Fruit fly (Drosophila melanogaster) whole organism, embryonic: ENCODE measurements around the gene CG3149.

Experiments
- Antp ChIP-seq: fragments of 200-800 bp; sonication (Bioruptor generic); optimal IDR thresholded peaks from 3 replicates; lab custom pipeline; 2016; ENCODE audit warnings: missing biosample characterization, missing genetic modification characterization
- B-H2 ChIP-seq: fragments of 200-800 bp; sonication (Bioruptor generic); optimal IDR thresholded peaks from 2 replicates; lab custom pipeline; 2018; ENCODE audit warnings: missing biosample characterization, mild to moderate bottlenecking, missing genetic modification characterization
- CG10267 ChIP-seq: fragments of 200-800 bp; sonication (Bioruptor generic); optimal IDR thresholded peaks from 2 replicates; lab custom pipeline; 2018; ENCODE audit warnings: missing biosample characterization, mild to moderate bottlenecking, missing genetic modification characterization, moderate library complexity
- CG10431 ChIP-seq: fragments of 200-800 bp; sonication (Bioruptor generic); optimal IDR thresholded peaks from 3 replicates; lab custom pipeline; 2018; ENCODE audit warnings: missing biosample characterization, mild to moderate bottlenecking, missing genetic modification characterization
- CG10959 ChIP-seq: fragments of 200-800 bp; sonication (Bioruptor generic); IDR thresholded peaks from 2 replicates; pipeline ENCODE4 v1.3.6; 2022; ENCODE audit warnings: missing biosample characterization, missing genetic modification characterization
- CG11695 ChIP-seq: fragments of 200-800 bp; sonication (Bioruptor generic); IDR thresholded peaks from 3 replicates; pipeline ENCODE4 v1.3.6; 2022; ENCODE audit warnings: missing biosample characterization, missing genetic modification characterization
- CG12155 ChIP-seq: fragments of 200-800 bp; sonication (Bioruptor generic); optimal IDR thresholded peaks from 3 replicates; lab custom pipeline; 2016; ENCODE audit warnings: missing biosample characterization, missing genetic modification characterization
- CG12942 ChIP-seq: fragments of 200-800 bp; sonication (Bioruptor generic); optimal IDR thresholded peaks from 3 replicates; lab custom pipeline; 2016; ENCODE audit warnings: missing biosample characterization, missing genetic modification characterization
- CG13123 ChIP-seq: fragments of 200-800 bp; sonication (Bioruptor generic); optimal IDR thresholded peaks from 2 replicates; lab custom pipeline; 2016; ENCODE audit warnings: missing biosample characterization, missing genetic modification characterization
- CG13624 ChIP-seq: fragments of 200-800 bp; sonication (Bioruptor generic); optimal IDR thresholded peaks from 2 replicates; lab custom pipeline; 2016; ENCODE audit warnings: missing biosample characterization, missing genetic modification characterization
- CG15011 ChIP-seq: fragments of 200-800 bp; sonication (Bioruptor generic); optimal IDR thresholded peaks from 3 replicates; lab custom pipeline; 2018; ENCODE audit warnings: missing biosample characterization, mild to moderate bottlenecking, missing genetic modification characterization
- CG17186 ChIP-seq: fragments of 200-800 bp; sonication (Bioruptor generic); optimal IDR thresholded peaks from 3 replicates; lab custom pipeline; 2017; ENCODE audit warnings: missing biosample characterization, missing genetic modification reagents, missing genetic modification characterization
- CG17385 ChIP-seq: fragments of 200-800 bp; sonication (Bioruptor generic); optimal IDR thresholded peaks from 3 replicates; lab custom pipeline; 2018; ENCODE audit warnings: missing biosample characterization, mild to moderate bottlenecking, missing genetic modification characterization
- CG18599 ChIP-seq: fragments of 200-800 bp; sonication (Bioruptor generic); optimal IDR thresholded peaks from 3 replicates; lab custom pipeline; 2017; ENCODE audit warnings: missing biosample characterization, missing genetic modification characterization, mild to moderate bottlenecking, moderate library complexity, missing genetic modification reagents
- CG2120 ChIP-seq: fragments of 200-800 bp; sonication (Bioruptor generic); optimal IDR thresholded peaks from 3 replicates; lab custom pipeline; 2016; ENCODE audit warnings: missing biosample characterization, missing genetic modification characterization
- CG30020 ChIP-seq: fragments of 200-800 bp; optimal IDR thresholded peaks from 2 replicates; lab custom pipeline; 2019; ENCODE audit warnings: missing biosample characterization, mild to moderate bottlenecking, missing genetic modification characterization, moderate library complexity
- CG3163 ChIP-seq: fragments of 200-800 bp; sonication (Bioruptor generic); optimal IDR thresholded peaks from 3 replicates; lab custom pipeline; 2016; ENCODE audit warnings: missing biosample characterization, missing genetic modification characterization
- CG3995 ChIP-seq: fragments of 200-800 bp; sonication (Bioruptor generic); optimal IDR thresholded peaks from 3 replicates; lab custom pipeline; 2016; ENCODE audit warnings: missing biosample characterization, missing genetic modification characterization
- CG4282 ChIP-seq: fragments of 200-800 bp; sonication (Bioruptor generic); optimal IDR thresholded peaks from 2 replicates; lab custom pipeline; 2016; ENCODE audit warnings: missing biosample characterization, missing genetic modification characterization
- CG8478 ChIP-seq: fragments of >200 bp; optimal IDR thresholded peaks from 2 replicates; lab custom pipeline; 2018
- CG8765 ChIP-seq: fragments of 200-800 bp; sonication (Bioruptor generic); IDR thresholded peaks from 2 replicates; pipeline ENCODE4 v1.3.6; 2022; ENCODE audit warnings: missing biosample characterization, missing genetic modification characterization
- Dp ChIP-seq: fragments of 200-800 bp; sonication (Bioruptor generic); optimal IDR thresholded peaks from 2 replicates; lab custom pipeline; 2018; ENCODE audit warnings: missing biosample characterization, mild to moderate bottlenecking, missing genetic modification characterization, moderate library complexity
- E2f2 ChIP-seq: fragments of 200-800 bp; sonication (Bioruptor generic); IDR thresholded peaks from 2 replicates; pipeline ENCODE4 v1.3.6; 2022; ENCODE audit warnings: missing biosample characterization, missing genetic modification characterization
- Gsc ChIP-seq: fragments of 200-800 bp; sonication (Bioruptor generic); IDR thresholded peaks from 2 replicates; pipeline ENCODE4 v1.3.6; 2022; ENCODE audit warnings: missing biosample characterization, missing genetic modification characterization
- Hmr ChIP-seq: fragments of 200-800 bp; sonication (Bioruptor generic); optimal IDR thresholded peaks from 3 replicates; lab custom pipeline; 2017; ENCODE audit warnings: mild to moderate bottlenecking, missing biosample characterization, missing genetic modification reagents, missing genetic modification characterization
- Kr ChIP-seq: fragments of 200-800 bp; sonication (Bioruptor generic); optimal IDR thresholded peaks from 2 replicates; lab custom pipeline; 2017; ENCODE audit warnings: missing biosample characterization, mild to moderate bottlenecking, missing genetic modification characterization
- Mad ChIP-seq: fragments of 200-800 bp; sonication (Bioruptor generic); optimal IDR thresholded peaks from 2 replicates; lab custom pipeline; 2016; ENCODE audit warnings: missing biosample characterization, missing genetic modification characterization
- NC2β ChIP-seq: fragments of 200-800 bp; sonication (Bioruptor generic); optimal IDR thresholded peaks from 2 replicates; lab custom pipeline; 2016; ENCODE audit warnings: missing biosample characterization, missing genetic modification characterization
- Rx ChIP-seq: fragments of 200-800 bp; sonication (Bioruptor generic); IDR thresholded peaks from 2 replicates; pipeline ENCODE4 v1.3.6; 2022; ENCODE audit warnings: missing biosample characterization, missing genetic modification characterization
- Six4 ChIP-seq: fragments of 200-800 bp; sonication (Bioruptor generic); optimal IDR thresholded peaks from 2 replicates; lab custom pipeline; 2016; ENCODE audit warnings: missing biosample characterization, missing genetic modification characterization
- Spps ChIP-seq: fragments of 200-800 bp; sonication (Bioruptor generic); optimal IDR thresholded peaks from 2 replicates; lab custom pipeline; 2018; ENCODE audit warnings: missing biosample characterization, mild to moderate bottlenecking, missing genetic modification characterization
- Trl ChIP-seq, 3 experiments: fragments of >200 bp in 2 of 3; fragments of 200-800 bp in 1 of 3; sonication (Bioruptor generic) in 1 of 3; optimal IDR thresholded peaks; 2 replicates in 1 of 3; 3 replicates in 2 of 3; lab custom pipeline; 2016 to 2017; ENCODE audit warnings: missing biosample characterization in 1 of 3, missing genetic modification characterization in 1 of 3
- ara ChIP-seq: fragments of 200-800 bp; sonication (Bioruptor generic); IDR thresholded peaks from 2 replicates; pipeline ENCODE4 v1.3.6; 2022; ENCODE audit warnings: missing biosample characterization, missing genetic modification characterization
- bab2 ChIP-seq: fragments of 200-800 bp; sonication (Bioruptor generic); optimal IDR thresholded peaks from 2 replicates; lab custom pipeline; 2016; ENCODE audit warnings: missing biosample characterization, missing genetic modification characterization
- bsh ChIP-seq, 2 experiments: fragments of 200-800 bp; sonication (Bioruptor generic); optimal IDR thresholded peaks; 2 replicates each; lab custom pipeline; 2017 to 2018; ENCODE audit warnings: mild to moderate bottlenecking in 2 of 2, missing biosample characterization in 2 of 2, missing genetic modification characterization in 2 of 2, moderate library complexity in 1 of 2
- ewg ChIP-seq: fragments of 200-800 bp; sonication (Bioruptor generic); optimal IDR thresholded peaks from 3 replicates; lab custom pipeline; 2017; ENCODE audit warnings: mild to moderate bottlenecking, missing biosample characterization, missing genetic modification reagents, missing genetic modification characterization
- fd102C ChIP-seq: fragments of 200-800 bp; sonication (Bioruptor generic); optimal IDR thresholded peaks from 2 replicates; lab custom pipeline; 2018; ENCODE audit warnings: missing biosample characterization, mild to moderate bottlenecking, missing genetic modification characterization, moderate library complexity
- h ChIP-seq: fragments of >200 bp; optimal IDR thresholded peaks from 2 replicates; lab custom pipeline; 2017
- ham ChIP-seq: fragments of 200-800 bp; sonication (Bioruptor generic); IDR thresholded peaks from 2 replicates; pipeline ENCODE4 v1.3.6; 2022; ENCODE audit warnings: missing biosample characterization, missing genetic modification characterization
- kah ChIP-seq: fragments of 200-800 bp; sonication (Bioruptor generic); optimal IDR thresholded peaks from 2 replicates; lab custom pipeline; 2018; ENCODE audit warnings: missing biosample characterization, mild to moderate bottlenecking, missing genetic modification characterization
- kni ChIP-seq: fragments of 200-800 bp; sonication (Bioruptor generic); optimal IDR thresholded peaks from 3 replicates; lab custom pipeline; 2017; ENCODE audit warnings: mild to moderate bottlenecking, missing biosample characterization, missing genetic modification reagents, missing genetic modification characterization
- org-1 ChIP-seq: fragments of 200-800 bp; sonication (Bioruptor generic); optimal IDR thresholded peaks from 2 replicates; lab custom pipeline; 2017; ENCODE audit warnings: missing biosample characterization, missing genetic modification characterization
- pros ChIP-seq: fragments of 200-800 bp; sonication (Bioruptor generic); optimal IDR thresholded peaks from 3 replicates; lab custom pipeline; 2019; ENCODE audit warnings: missing biosample characterization, mild to moderate bottlenecking, missing genetic modification characterization, moderate library complexity
- psq ChIP-seq: fragments of 200-800 bp; sonication (Bioruptor generic); optimal IDR thresholded peaks from 2 replicates; lab custom pipeline; 2017; ENCODE audit warnings: missing biosample characterization, missing genetic modification characterization
- ranshi ChIP-seq: fragments of 200-800 bp; sonication (Bioruptor generic); IDR thresholded peaks from 2 replicates; pipeline ENCODE4 v1.3.6; 2022; ENCODE audit warnings: missing biosample characterization, missing genetic modification characterization
- rib ChIP-seq: fragments of 200-800 bp; sonication (Bioruptor generic); IDR thresholded peaks from 2 replicates; pipeline ENCODE4 v1.3.6; 2022; ENCODE audit warnings: missing biosample characterization, missing genetic modification characterization
- so ChIP-seq: fragments of 200-800 bp; sonication (Bioruptor generic); IDR thresholded peaks from 3 replicates; pipeline ENCODE4 v1.3.6; 2022; ENCODE audit warnings: missing biosample characterization, missing genetic modification characterization
- sr ChIP-seq: fragments of 200-800 bp; sonication (Bioruptor generic); IDR thresholded peaks from 3 replicates; pipeline ENCODE4 v1.3.6; 2022; ENCODE audit warnings: missing biosample characterization, missing genetic modification characterization
- trem ChIP-seq: fragments of 200-800 bp; optimal IDR thresholded peaks from 3 replicates; lab custom pipeline; 2019; ENCODE audit warnings: missing biosample characterization, mild to moderate bottlenecking, missing genetic modification characterization, moderate library complexity
- twi ChIP-seq: fragments of 200-800 bp; optimal IDR thresholded peaks from 2 replicates; lab custom pipeline; 2019; ENCODE audit warnings: missing biosample characterization, mild to moderate bottlenecking, missing genetic modification characterization, moderate library complexity

The CG3149 gene

dm6 chrX:5735268-5735941 is 40.4 kb upstream of the CG3149 start (continued):
- TF ChIP-seq CG15011 (GFP tag; lab: Kevin White, UChicago) = peak; percentile 43
- peak; percentile 55 for TF ChIP-seq CG12942 (GFP tag; lab: Kevin White, UChicago)
- no peak for TF ChIP-seq ham (GFP tag; lab: Robert Waterston, UW)
- TF ChIP-seq E2f2 = peak; percentile 51; the same call in 1 of the 2 replicates
- no peak for TF ChIP-seq CG10431 (GFP tag; lab: Kevin White, UChicago)
- peak; percentile 73 for TF ChIP-seq ranshi (GFP tag; lab: Robert Waterston, UW)
- no peak for TF ChIP-seq CG3163 (GFP tag; lab: Kevin White, UChicago)
- peak; percentile 31 for TF ChIP-seq psq
- TF ChIP-seq CG10959 (GFP tag; lab: Robert Waterston, UW) = 0 out of 2 replicates have a peak, but pooled peaks have one; percentile 20
- peak; percentile 71 for TF ChIP-seq CG8765 (GFP tag; lab: Robert Waterston, UW)
- 0 out of 2 replicates have a peak, but pooled peaks have one; percentile 17 for TF ChIP-seq Gsc (GFP tag; lab: Robert Waterston, UW)
- TF ChIP-seq h (lab: Kevin White, UChicago) = no peak
- peak; percentile 64 to 85 for TF ChIP-seq bsh (GFP tag; optimal IDR thresholded peaks at IDR 0.05; lab: Kevin White, UChicago)
- TF ChIP-seq CG30020 = peak; percentile 10
- no peak for TF ChIP-seq CG4282 (GFP tag; lab: Kevin White, UChicago)
- peak; percentile 69 for TF ChIP-seq CG12155 (GFP tag; lab: Kevin White, UChicago)
- TF ChIP-seq Six4 = no peak
- TF ChIP-seq kah (GFP tag; lab: Kevin White, UChicago) = peak; percentile 43
- peak; percentile 73 for TF ChIP-seq CG18599
- peak; percentile 14 for TF ChIP-seq CG13123 (GFP tag; lab: Kevin White, UChicago)
- TF ChIP-seq Kr (GFP tag; lab: Kevin White, UChicago) = no peak
- 0 out of 2 replicates have a peak, but pooled peaks have one; percentile 47 for TF ChIP-seq rib (GFP tag; lab: Robert Waterston, UW)
- peak; percentile 53 for TF ChIP-seq CG10267
- peak; percentile 49 for TF ChIP-seq CG13624
- peak; percentile 43 for TF ChIP-seq Antp (GFP tag; lab: Kevin White, UChicago)
- peak; percentile 76 for TF ChIP-seq bab2
- TF ChIP-seq CG8478 (lab: Kevin White, UChicago) = no peak
- TF ChIP-seq trem (tag; lab: Kevin White, UChicago) = peak; percentile 2
- TF ChIP-seq ewg (GFP tag; lab: Kevin White, UChicago) = peak; percentile 47
- peak; percentile 8 for TF ChIP-seq CG3995 (GFP tag; lab: Kevin White, UChicago)
- peak; percentile 77 for TF ChIP-seq Hmr (GFP tag; lab: Kevin White, UChicago)
- peak; percentile 74 for TF ChIP-seq CG11695 (GFP tag; lab: Robert Waterston, UW)
- TF ChIP-seq B-H2 (GFP tag; lab: Kevin White, UChicago) = no peak
- TF ChIP-seq org-1 (GFP tag; lab: Kevin White, UChicago) = peak; percentile 74
- TF ChIP-seq so (GFP tag; lab: Robert Waterston, UW) = peak; percentile 80
- TF ChIP-seq sr (GFP tag; lab: Robert Waterston, UW) = 0 out of 3 replicates have a peak, but pooled peaks have one; percentile 42
- TF ChIP-seq Dp (GFP tag; lab: Kevin White, UChicago) = no peak
- no peak for TF ChIP-seq kni (GFP tag; lab: Kevin White, UChicago)
- no peak for TF ChIP-seq Spps (tag; lab: Kevin White, UChicago)
- peak; percentile 62 for TF ChIP-seq NC2β (GFP tag; lab: Kevin White, UChicago)
- TF ChIP-seq CG17385 (GFP tag; lab: Kevin White, UChicago) = peak; percentile 60
- TF ChIP-seq fd102C (GFP tag; lab: Kevin White, UChicago) = no peak
- TF ChIP-seq Rx (GFP tag; lab: Robert Waterston, UW) = peak; percentile 53; the same call in 1 of the 2 replicates
- peak; percentile 55 for TF ChIP-seq Mad (GFP tag; lab: Kevin White, UChicago)
- no peak for TF ChIP-seq pros (GFP tag; lab: Kevin White, UChicago)
- no peak for TF ChIP-seq Trl (optimal IDR thresholded peaks at IDR 0.05; lab: Kevin White, UChicago)
- peak; percentile 49 for TF ChIP-seq Trl (GFP tag; optimal IDR thresholded peaks at IDR 0.05; lab: Kevin White, UChicago)
- TF ChIP-seq twi (tag; lab: Kevin White, UChicago) = peak; percentile 47
- peak; percentile 88 for TF ChIP-seq CG2120
- peak; percentile 77 for TF ChIP-seq ara
- no peak for TF ChIP-seq CG17186 (GFP tag; lab: Kevin White, UChicago)
